Fruit fly (Drosophila melanogaster): Measurements from ENCODE around the gene CG7573.

The CG7573 gene

DNA sequence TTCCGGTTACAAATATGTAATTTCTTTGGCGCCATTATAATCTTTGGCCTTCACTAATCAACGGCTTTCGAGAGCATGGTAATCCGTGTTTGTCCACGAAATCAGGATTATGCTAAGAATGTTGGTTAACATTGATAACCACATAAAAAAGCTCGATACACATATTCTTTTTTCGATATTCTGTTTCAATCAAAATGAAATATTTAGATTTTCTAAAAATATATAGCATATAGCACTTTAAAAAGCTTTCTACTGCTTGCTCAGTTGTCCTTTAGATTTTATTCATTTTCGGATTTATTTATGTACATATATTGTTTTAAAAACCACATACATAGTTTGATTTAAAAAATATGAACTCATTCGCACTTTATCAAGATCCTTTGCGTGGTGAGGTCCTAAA lies at the start of gene CG7573:
CG7573 (plus strand) TSS at position 301 of the 400 bp plus-strand sequence.
- TF ChIP-seq CG17801 (GFP tag; optimal IDR thresholded peaks at IDR 0.05; ENCODE audit: partially characterized antibody), result no peak

dm6 chr3L:11262159-11262558 lies 49.4 kb upstream of the CG7573 start:
- TF ChIP-seq CG17801 (GFP tag; optimal IDR thresholded peaks at IDR 0.05; ENCODE audit: partially characterized antibody), result no peak

DNA sequence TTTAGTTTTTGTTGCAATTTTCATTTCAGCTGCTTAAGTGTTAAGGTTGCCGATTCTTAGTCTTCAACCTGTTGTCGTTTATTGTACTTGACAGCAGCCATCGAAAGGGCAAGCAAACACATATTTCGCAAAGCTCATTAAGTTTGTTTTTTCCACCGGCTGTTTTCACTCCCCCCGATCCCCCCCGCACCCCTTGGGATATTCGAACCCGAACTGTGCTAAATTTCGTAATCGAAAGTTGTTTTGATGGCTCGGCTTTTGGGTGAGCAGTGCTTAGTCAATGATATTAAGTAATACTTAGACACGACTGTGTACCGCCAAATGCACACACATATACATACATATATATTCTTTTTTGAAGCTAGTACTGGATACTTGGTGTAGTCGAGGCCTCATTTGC lies 47.6 kb upstream of the CG7573 start:
- TF ChIP-seq CG17801 (GFP tag; optimal IDR thresholded peaks at IDR 0.05; ENCODE audit: partially characterized antibody), result peak; percentile 45

dm6 chr3L:11272243-11273012 lies 39.1 kb upstream of the CG7573 start:
- TF ChIP-seq CG17801 (GFP tag; optimal IDR thresholded peaks at IDR 0.05; ENCODE audit: partially characterized antibody), result peak; percentile 42

dm6 chr3L:11273013-11273343 lies 38.6 kb upstream of the CG7573 start:
- TF ChIP-seq CG17801 (GFP tag; optimal IDR thresholded peaks at IDR 0.05; ENCODE audit: partially characterized antibody), result no peak

dm6 chr3L:11273444-11274141 lies 38.0 kb upstream of the CG7573 start:
- TF ChIP-seq CG17801 (GFP tag; optimal IDR thresholded peaks at IDR 0.05; ENCODE audit: partially characterized antibody), result no peak

dm6 chr3L:11274142-11274672 lies 37.3 kb upstream of the CG7573 start:
- no peak for TF ChIP-seq CG17801 (GFP tag; optimal IDR thresholded peaks at IDR 0.05; ENCODE audit: partially characterized antibody)

DNA sequence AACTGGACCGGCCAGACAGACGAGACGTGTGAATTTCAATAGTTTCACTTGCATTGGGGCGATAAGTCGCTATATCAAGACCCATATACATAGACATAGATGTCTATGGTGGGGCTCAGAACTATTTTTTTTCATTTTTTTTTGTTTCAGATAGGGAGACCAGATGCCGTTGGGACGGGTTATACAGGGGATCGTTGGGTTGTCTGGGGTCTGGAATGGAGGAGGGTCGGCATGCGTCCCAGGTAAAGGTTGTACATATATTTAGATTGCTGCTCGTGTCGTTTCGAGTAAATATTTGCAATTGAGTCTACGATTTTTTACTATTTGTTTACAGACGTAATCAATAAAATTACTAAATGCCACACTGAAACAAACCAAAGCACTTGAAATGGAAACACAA lies 35.5 kb upstream of the CG7573 start:
- TF ChIP-seq CG17801 (GFP tag; optimal IDR thresholded peaks at IDR 0.05; ENCODE audit: partially characterized antibody), result no peak

DNA sequence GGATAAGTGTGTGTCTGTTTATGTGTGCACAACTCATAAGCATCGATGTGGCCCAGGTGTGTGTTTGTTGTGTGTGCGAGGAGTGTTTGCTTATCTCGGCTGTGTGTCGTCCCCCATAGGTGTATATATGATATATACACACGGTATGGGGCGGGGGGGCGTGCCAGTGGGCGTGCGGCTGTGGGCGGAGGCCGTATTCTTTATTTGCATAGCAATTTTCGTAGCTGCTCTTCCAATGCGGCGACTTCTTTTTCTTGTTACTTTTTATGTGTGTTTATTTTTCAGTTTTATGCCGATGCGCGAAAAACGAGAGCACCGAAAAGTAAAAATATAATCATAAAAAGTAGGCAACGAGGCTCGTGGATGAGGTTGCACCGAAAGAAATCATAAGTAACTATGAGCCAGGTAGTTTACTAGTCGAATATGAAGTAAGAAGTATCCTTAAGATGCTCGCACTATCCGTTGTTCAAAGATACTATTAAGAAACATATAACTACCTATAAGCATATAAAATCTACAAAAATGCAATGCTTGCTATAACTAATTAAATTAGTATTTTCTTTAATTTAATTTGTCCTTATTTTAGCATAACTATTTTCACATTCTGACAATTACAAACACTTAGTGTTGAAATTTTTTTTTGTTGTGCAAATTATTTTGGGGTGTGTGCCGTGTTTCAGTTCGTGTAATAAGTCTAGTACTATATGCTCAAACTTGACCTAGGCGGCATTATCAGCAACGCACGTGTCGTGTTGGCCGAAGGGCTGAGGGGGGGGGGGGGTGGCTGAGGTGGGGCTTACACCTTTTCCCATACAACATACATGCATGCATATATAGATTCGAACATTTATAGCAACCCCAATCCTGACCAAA lies 32.9 kb upstream of the CG7573 start:
- no peak for TF ChIP-seq CG17801 (GFP tag; optimal IDR thresholded peaks at IDR 0.05; ENCODE audit: partially characterized antibody)

DNA sequence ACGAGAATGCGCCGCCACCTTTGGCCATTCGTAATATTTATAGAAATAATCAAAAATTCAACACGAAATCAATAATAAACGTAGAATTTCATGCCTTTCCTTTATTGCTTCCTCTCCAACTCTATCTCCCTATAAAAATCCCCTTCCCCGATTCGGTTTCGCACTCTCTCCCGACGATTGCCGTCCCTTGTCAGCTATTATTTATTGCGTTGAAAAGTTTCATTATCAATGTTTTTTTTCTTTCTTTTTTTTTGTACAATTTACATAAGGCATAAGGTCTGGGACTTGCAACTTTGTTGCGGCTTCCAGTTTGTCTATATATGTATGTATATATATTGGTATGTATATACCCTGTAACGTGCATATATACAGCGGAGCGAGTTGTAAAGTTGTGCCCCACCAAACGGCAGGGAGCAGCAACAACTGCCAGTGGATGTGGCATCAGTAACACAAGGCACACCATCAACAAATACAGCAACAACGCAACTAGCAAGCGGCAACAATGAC lies 32.2 kb upstream of the CG7573 start:
- no peak for TF ChIP-seq CG17801 (GFP tag; optimal IDR thresholded peaks at IDR 0.05; ENCODE audit: partially characterized antibody)

- peak; percentile 13 for TF ChIP-seq CG17801 (GFP tag; optimal IDR thresholded peaks at IDR 0.05; ENCODE audit: partially characterized antibody)
Observed at dm6 chr3L:11280574-11281135, 30.9 kb upstream of the CG7573 start.

dm6 chr3L:11284091-11285023 lies 27.2 kb upstream of the CG7573 start:
- TF ChIP-seq CG17801 (GFP tag; optimal IDR thresholded peaks at IDR 0.05; ENCODE audit: partially characterized antibody), result no peak

DNA sequence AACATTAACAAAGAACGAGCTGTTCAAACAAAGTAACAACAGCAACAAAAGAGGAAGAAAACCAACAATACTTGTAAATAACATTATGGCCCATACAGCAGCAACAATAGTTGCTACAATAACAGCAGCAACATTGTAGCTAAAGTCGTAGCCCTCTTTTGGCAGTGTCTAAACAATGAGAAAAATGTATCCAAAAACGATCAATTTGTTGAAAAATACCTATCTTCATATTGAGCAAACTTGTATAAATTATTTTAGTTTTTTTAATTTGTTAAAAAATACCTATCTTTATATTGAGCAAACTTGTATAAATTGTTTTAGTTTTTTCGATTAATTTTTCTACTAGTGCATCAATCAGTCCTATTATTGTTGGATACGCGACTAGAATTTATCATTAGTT lies 26.5 kb upstream of the CG7573 start:
- no peak for TF ChIP-seq CG17801 (GFP tag; optimal IDR thresholded peaks at IDR 0.05; ENCODE audit: partially characterized antibody)
